Fruit fly (Drosophila melanogaster) whole organism, embryonic: Measurements from ENCODE around the gene CG43448.

ENCODE experiments used
- CG10431 ChIP-seq: fragments of 200-800 bp; sonication (Bioruptor generic); optimal IDR thresholded peaks from 3 replicates; lab custom pipeline; 2018; ENCODE audit warnings: missing biosample characterization, mild to moderate bottlenecking, missing genetic modification characterization
- CG10543 ChIP-seq: fragments of 200-800 bp; sonication (Bioruptor generic); optimal IDR thresholded peaks from 3 replicates; lab custom pipeline; 2017; ENCODE audit warnings: missing biosample characterization, mild to moderate bottlenecking, missing genetic modification characterization, moderate library complexity
- CG11247 ChIP-seq: fragments of 200-800 bp; sonication (Bioruptor generic); IDR thresholded peaks from 2 replicates; pipeline ENCODE4 v1.3.6; 2022; ENCODE audit warnings: missing biosample characterization, missing genetic modification characterization
- CG12299 ChIP-seq: fragments of 200-800 bp; sonication (Bioruptor generic); optimal IDR thresholded peaks from 2 replicates; lab custom pipeline; 2018; ENCODE audit warnings: missing biosample characterization, mild to moderate bottlenecking, missing genetic modification characterization
- CG12659 ChIP-seq: fragments of 200-800 bp; sonication (Bioruptor generic); optimal IDR thresholded peaks from 3 replicates; lab custom pipeline; 2017; ENCODE audit warnings: mild to moderate bottlenecking, missing biosample characterization, missing genetic modification reagents, missing genetic modification characterization
- CG12769 ChIP-seq: fragments of 200-800 bp; sonication (Bioruptor generic); optimal IDR thresholded peaks from 2 replicates; lab custom pipeline; 2019; ENCODE audit warnings: missing biosample characterization, mild to moderate bottlenecking, missing genetic modification characterization, moderate library complexity
- CG12942 ChIP-seq: fragments of 200-800 bp; sonication (Bioruptor generic); optimal IDR thresholded peaks from 3 replicates; lab custom pipeline; 2016; ENCODE audit warnings: missing biosample characterization, missing genetic modification characterization
- CG15073 ChIP-seq: fragments of 200-800 bp; sonication (Bioruptor generic); optimal IDR thresholded peaks from 2 replicates; lab custom pipeline; 2016; ENCODE audit warnings: missing biosample characterization, missing genetic modification characterization
- CG15269 ChIP-seq: fragments of 200-800 bp; sonication (Bioruptor generic); optimal IDR thresholded peaks from 2 replicates; lab custom pipeline; 2018; ENCODE audit warnings: missing biosample characterization, mild to moderate bottlenecking, missing genetic modification characterization, moderate library complexity
- CG17568 ChIP-seq: fragments of 200-800 bp; sonication (Bioruptor generic); optimal IDR thresholded peaks from 2 replicates; lab custom pipeline; 2018; ENCODE audit warnings: missing biosample characterization, mild to moderate bottlenecking, missing genetic modification characterization, moderate library complexity
- CG18011 ChIP-seq: fragments of 200-800 bp; sonication (Bioruptor generic); optimal IDR thresholded peaks from 2 replicates; lab custom pipeline; 2017; ENCODE audit warnings: missing biosample characterization, missing genetic modification characterization, mild to moderate bottlenecking, moderate library complexity, missing genotype
- CG30431 ChIP-seq: fragments of 200-800 bp; sonication (Bioruptor generic); optimal IDR thresholded peaks from 2 replicates; lab custom pipeline; 2017; ENCODE audit warnings: missing biosample characterization, missing genetic modification characterization
- CG31365 ChIP-seq: fragments of 200-800 bp; sonication (Bioruptor generic); optimal IDR thresholded peaks from 2 replicates; lab custom pipeline; 2018; ENCODE audit warnings: missing biosample characterization, mild to moderate bottlenecking, missing genetic modification characterization
- CG4282 ChIP-seq: fragments of 200-800 bp; sonication (Bioruptor generic); optimal IDR thresholded peaks from 2 replicates; lab custom pipeline; 2016; ENCODE audit warnings: missing biosample characterization, missing genetic modification characterization
- CG4820 ChIP-seq: fragments of 200-800 bp; sonication (Bioruptor generic); optimal IDR thresholded peaks from 3 replicates; lab custom pipeline; 2016; ENCODE audit warnings: missing biosample characterization, missing genetic modification characterization
- CG6175 ChIP-seq: fragments of 200-800 bp; sonication (Bioruptor generic); IDR thresholded peaks from 3 replicates; pipeline ENCODE4 v1.3.6; 2022; ENCODE audit warnings: missing biosample characterization, missing genetic modification characterization
- CG6272 ChIP-seq: fragments of 200-800 bp; sonication (Bioruptor generic); IDR thresholded peaks from 2 replicates; pipeline ENCODE4 v1.3.6; 2022; ENCODE audit warnings: missing biosample characterization, missing genetic modification characterization
- CG6689 ChIP-seq: fragments of 200-800 bp; sonication (Bioruptor generic); IDR thresholded peaks from 2 replicates; pipeline ENCODE4 v1.3.6; 2022; ENCODE audit warnings: missing biosample characterization, missing genetic modification characterization
- CG6813 ChIP-seq: fragments of 200-800 bp; sonication (Bioruptor generic); optimal IDR thresholded peaks from 2 replicates; lab custom pipeline; 2017; ENCODE audit warnings: missing biosample characterization, missing genetic modification characterization, mild to moderate bottlenecking, moderate library complexity, missing genetic modification reagents
- CG7271 ChIP-seq: fragments of 200-800 bp; sonication (Bioruptor generic); optimal IDR thresholded peaks from 2 replicates; lab custom pipeline; 2018; ENCODE audit warnings: missing biosample characterization, mild to moderate bottlenecking, missing genetic modification characterization, moderate library complexity
- CG8765 ChIP-seq: fragments of 200-800 bp; sonication (Bioruptor generic); IDR thresholded peaks from 2 replicates; pipeline ENCODE4 v1.3.6; 2022; ENCODE audit warnings: missing biosample characterization, missing genetic modification characterization
- CG8944 ChIP-seq: fragments of 200-800 bp; sonication (Bioruptor generic); optimal IDR thresholded peaks from 3 replicates; lab custom pipeline; 2016; ENCODE audit warnings: missing biosample characterization, missing genetic modification characterization
- D ChIP-seq, 2 experiments: fragments of 200-800 bp in 1 of 2; fragments of >200 bp in 1 of 2; sonication (Bioruptor generic) in 1 of 2; optimal IDR thresholded peaks; 2 replicates in 1 of 2; 3 replicates in 1 of 2; lab custom pipeline; 2017; ENCODE audit warnings: mild to moderate bottlenecking in 1 of 2, missing biosample characterization in 1 of 2, missing genetic modification characterization in 1 of 2, missing genetic modification reagents in 1 of 2
- Dek ChIP-seq: fragments of 200-800 bp; sonication (Bioruptor generic); optimal IDR thresholded peaks from 3 replicates; lab custom pipeline; 2019; ENCODE audit warnings: missing biosample characterization, mild to moderate bottlenecking, missing genetic modification characterization, moderate library complexity
- Gsc ChIP-seq: fragments of 200-800 bp; sonication (Bioruptor generic); IDR thresholded peaks from 2 replicates; pipeline ENCODE4 v1.3.6; 2022; ENCODE audit warnings: missing biosample characterization, missing genetic modification characterization
- HmgD ChIP-seq: fragments of 200-800 bp; sonication (Bioruptor generic); optimal IDR thresholded peaks from 3 replicates; lab custom pipeline; 2016; ENCODE audit warnings: missing biosample characterization, missing genetic modification characterization
- Hr3 ChIP-seq: fragments of 200-800 bp; sonication (Bioruptor generic); optimal IDR thresholded peaks from 3 replicates; lab custom pipeline; 2016; ENCODE audit warnings: missing biosample characterization, missing genetic modification characterization
- Hr78 ChIP-seq, 2 experiments: fragments of 200-800 bp in 1 of 2; fragments of >200 bp in 1 of 2; sonication (Bioruptor generic) in 1 of 2; optimal IDR thresholded peaks; 2 replicates each; lab custom pipeline; 2017 to 2019; ENCODE audit warnings: missing biosample characterization in 2 of 2, missing genetic modification characterization in 2 of 2, mild to moderate bottlenecking in 1 of 2, moderate library complexity in 1 of 2
- Lim3 ChIP-seq: fragments of 200-800 bp; sonication (Bioruptor generic); IDR thresholded peaks from 2 replicates; pipeline ENCODE4 v1.3.6; 2022; ENCODE audit warnings: missing biosample characterization, missing genetic modification characterization
- Med ChIP-seq: fragments of 200-800 bp; sonication (Bioruptor generic); peaks from one replicate; lab custom pipeline; 2016; ENCODE audit warnings: missing biosample characterization, missing genetic modification characterization, mild to moderate bottlenecking, inconsistent platforms, moderate library complexity
- Scr ChIP-seq: fragments of 200-800 bp; sonication (Bioruptor generic); IDR thresholded peaks from 2 replicates; pipeline ENCODE4 v1.3.6; 2022; ENCODE audit warnings: missing biosample characterization, missing genetic modification characterization; ENCODE audit not compliant: partially characterized antibody
- Six4 ChIP-seq: fragments of 200-800 bp; sonication (Bioruptor generic); optimal IDR thresholded peaks from 2 replicates; lab custom pipeline; 2016; ENCODE audit warnings: missing biosample characterization, missing genetic modification characterization
- Ssrp ChIP-seq: fragments of 200-800 bp; sonication (Bioruptor generic); optimal IDR thresholded peaks from 2 replicates; lab custom pipeline; 2018; ENCODE audit warnings: missing biosample characterization, mild to moderate bottlenecking, missing genetic modification characterization, moderate library complexity
- Tbp ChIP-seq: fragments of >200 bp; optimal IDR thresholded peaks from 2 replicates; lab custom pipeline; 2018; ENCODE audit warnings: missing biosample characterization, missing genetic modification characterization
- Vsx1 ChIP-seq: fragments of 200-800 bp; sonication (Bioruptor generic); optimal IDR thresholded peaks from 2 replicates; lab custom pipeline; 2017; ENCODE audit warnings: missing biosample characterization, mild to moderate bottlenecking, missing genetic modification characterization, missing genetic modification reagents
- ab ChIP-seq: fragments of 200-800 bp; sonication (Bioruptor generic); optimal IDR thresholded peaks from 2 replicates; lab custom pipeline; 2016; ENCODE audit warnings: missing biosample characterization, missing genetic modification characterization
- bcd ChIP-seq: fragments of 200-800 bp; sonication (Bioruptor generic); optimal IDR thresholded peaks from 2 replicates; lab custom pipeline; 2017; ENCODE audit warnings: missing biosample characterization, mild to moderate bottlenecking, missing genetic modification characterization
- bowl ChIP-seq: fragments of 200-800 bp; sonication (Bioruptor generic); IDR thresholded peaks from 2 replicates; pipeline ENCODE4 v1.3.6; 2022; ENCODE audit warnings: missing biosample characterization, missing genetic modification characterization
- br ChIP-seq: fragments of >200 bp; optimal IDR thresholded peaks from 2 replicates; lab custom pipeline; 2017
- btn ChIP-seq: fragments of 200-800 bp; sonication (Bioruptor generic); optimal IDR thresholded peaks from 2 replicates; lab custom pipeline; 2016; ENCODE audit warnings: missing biosample characterization, missing genetic modification characterization
- disco-r ChIP-seq: fragments of 200-800 bp; sonication (Bioruptor generic); optimal IDR thresholded peaks from 2 replicates; lab custom pipeline; 2016; ENCODE audit warnings: missing biosample characterization, missing genetic modification characterization
- fd102C ChIP-seq: fragments of 200-800 bp; sonication (Bioruptor generic); optimal IDR thresholded peaks from 2 replicates; lab custom pipeline; 2018; ENCODE audit warnings: missing biosample characterization, mild to moderate bottlenecking, missing genetic modification characterization, moderate library complexity
- maf-S ChIP-seq: fragments of 200-800 bp; sonication (Bioruptor generic); optimal IDR thresholded peaks from 2 replicates; lab custom pipeline; 2016; ENCODE audit warnings: missing biosample characterization, missing genetic modification characterization
- mld ChIP-seq: fragments of 200-800 bp; sonication (Bioruptor generic); IDR thresholded peaks from 3 replicates; pipeline ENCODE4 v1.3.6; 2022; ENCODE audit warnings: missing biosample characterization, missing genetic modification characterization; ENCODE audit not compliant: partially characterized antibody
- org-1 ChIP-seq: fragments of 200-800 bp; sonication (Bioruptor generic); optimal IDR thresholded peaks from 2 replicates; lab custom pipeline; 2017; ENCODE audit warnings: missing biosample characterization, missing genetic modification characterization
- pan ChIP-seq, 4 experiments: fragments of >200 bp in 3 of 4; fragments of 200-800 bp in 1 of 4; sonication (Bioruptor generic) in 1 of 4; optimal IDR thresholded peaks in 3 of 4; IDR thresholded peaks in 1 of 4; 2 replicates each; pipeline versions ENCODE4 v1.3.6 to Lab custom; 2017 to 2022; ENCODE audit warnings: missing biosample characterization in 2 of 4, missing genetic modification characterization in 2 of 4, mixed read lengths in 1 of 4
- sens ChIP-seq: fragments of 200-800 bp; sonication (Bioruptor generic); peaks from one replicate; lab custom pipeline; 2016; ENCODE audit warnings: missing biosample characterization, missing genetic modification characterization
- shn ChIP-seq: fragments of 200-800 bp; sonication (Bioruptor generic); optimal IDR thresholded peaks from 3 replicates; lab custom pipeline; 2016; ENCODE audit warnings: missing biosample characterization, missing genetic modification characterization
- sug ChIP-seq: fragments of 200-800 bp; optimal IDR thresholded peaks from 2 replicates; lab custom pipeline; 2019; ENCODE audit warnings: missing biosample characterization, mild to moderate bottlenecking, missing genetic modification characterization, moderate library complexity
- tll ChIP-seq, 2 experiments: fragments of 200-800 bp in 1 of 2; fragments of >200 bp in 1 of 2; sonication (Bioruptor generic) in 1 of 2; optimal IDR thresholded peaks; 2 replicates each; lab custom pipeline; 2017 to 2019; ENCODE audit warnings: missing biosample characterization in 2 of 2, missing genetic modification characterization in 2 of 2, mild to moderate bottlenecking in 1 of 2, moderate library complexity in 1 of 2

Gene CG43448

DNA sequence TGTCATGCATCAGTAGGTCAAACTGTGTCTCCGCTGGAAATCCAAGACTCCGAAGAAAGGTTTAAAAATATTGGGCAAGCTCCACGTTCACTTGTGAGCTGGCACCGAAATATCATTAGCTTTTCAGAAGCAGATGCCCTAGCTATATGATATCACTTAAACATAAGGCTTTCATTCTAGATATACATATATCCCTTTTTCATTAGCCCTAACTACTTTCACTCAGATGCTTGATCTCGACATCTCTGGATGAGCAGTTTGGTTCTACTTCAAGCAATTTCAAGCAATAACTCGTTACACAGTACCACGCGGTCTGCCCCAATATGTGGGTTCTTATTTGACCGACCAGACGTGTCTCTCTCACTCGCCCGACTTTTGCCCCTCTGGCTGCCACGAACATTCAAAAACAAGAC is 46.1 kb downstream of the CG43448 start (continued):
- peak; percentile 94 for TF ChIP-seq sens (GFP tag; lab: Kevin White, UChicago)
- TF ChIP-seq CG6689 (GFP tag; lab: Robert Waterston, UW) = no peak
- no peak for TF ChIP-seq CG12299 (tag; lab: Kevin White, UChicago)
- no peak for TF ChIP-seq btn (GFP tag; lab: Kevin White, UChicago)
- no peak for TF ChIP-seq Lim3 (GFP tag; lab: Robert Waterston, UW)
- no peak for TF ChIP-seq Scr
- TF ChIP-seq pan (optimal IDR thresholded peaks at IDR 0.05; lab: Kevin White, UChicago) = no peak
- TF ChIP-seq pan (GFP tag; optimal IDR thresholded peaks at IDR 0.05 in 1 of 2, IDR thresholded peaks at IDR 0.05 in 1 of 2) = no peak
- no peak for TF ChIP-seq CG8944 (GFP tag; lab: Kevin White, UChicago)
- no peak for TF ChIP-seq Gsc (GFP tag; lab: Robert Waterston, UW)
- peak in 1 of 2 experiments; percentile 33 for TF ChIP-seq Hr78 (GFP tag; optimal IDR thresholded peaks at IDR 0.05; lab: Kevin White, UChicago)
- TF ChIP-seq CG12942 (GFP tag; lab: Kevin White, UChicago) = no peak
- no peak for TF ChIP-seq tll (GFP tag; optimal IDR thresholded peaks at IDR 0.05; lab: Kevin White, UChicago)
- no peak for TF ChIP-seq CG8765 (GFP tag; lab: Robert Waterston, UW)
- peak; percentile 56 for TF ChIP-seq bcd (GFP tag; lab: Kevin White, UChicago)
- no peak for TF ChIP-seq CG10431 (GFP tag; lab: Kevin White, UChicago)
- TF ChIP-seq mld (GFP tag; lab: Robert Waterston, UW) = no peak
- TF ChIP-seq org-1 (GFP tag; lab: Kevin White, UChicago) = peak; percentile 55
- TF ChIP-seq disco-r (GFP tag; lab: Kevin White, UChicago) = no peak
- TF ChIP-seq Vsx1 (GFP tag; lab: Kevin White, UChicago) = no peak
- TF ChIP-seq shn (GFP tag; lab: Kevin White, UChicago) = peak; percentile 66
- TF ChIP-seq CG11247 (GFP tag; lab: Robert Waterston, UW) = no peak
- TF ChIP-seq Tbp (GFP tag; lab: Kevin White, UChicago) = no peak
- no peak for TF ChIP-seq maf-S
- TF ChIP-seq HmgD (GFP tag; lab: Kevin White, UChicago) = no peak
- TF ChIP-seq CG6175 (GFP tag; lab: Robert Waterston, UW) = no peak
- no peak for TF ChIP-seq CG4282 (GFP tag; lab: Kevin White, UChicago)
- TF ChIP-seq fd102C = no peak
- TF ChIP-seq Med (GFP tag; lab: Kevin White, UChicago) = peak; percentile 92
- TF ChIP-seq D (optimal IDR thresholded peaks at IDR 0.05; lab: Kevin White, UChicago) = no peak
- TF ChIP-seq D (GFP tag; optimal IDR thresholded peaks at IDR 0.05; lab: Kevin White, UChicago) = no peak
- TF ChIP-seq ab (GFP tag; lab: Kevin White, UChicago) = no peak
- TF ChIP-seq CG12769 = no peak
- no peak for TF ChIP-seq CG6272 (GFP tag; lab: Robert Waterston, UW)
- no peak for TF ChIP-seq CG7271 (tag; lab: Kevin White, UChicago)
- no peak for TF ChIP-seq sug (tag; lab: Kevin White, UChicago)
- TF ChIP-seq CG18011 (GFP tag; lab: Kevin White, UChicago) = no peak
- no peak for TF ChIP-seq CG31365
- no peak for TF ChIP-seq Dek (tag; lab: Kevin White, UChicago)
- no peak for TF ChIP-seq CG6813 (GFP tag; lab: Kevin White, UChicago)
- peak; percentile 56 for TF ChIP-seq CG12659 (GFP tag; lab: Kevin White, UChicago)
- TF ChIP-seq CG17568 = no peak
- peak; percentile 63 for TF ChIP-seq CG15269 (tag; lab: Kevin White, UChicago)
- no peak for TF ChIP-seq CG10543 (GFP tag; lab: Kevin White, UChicago)
- TF ChIP-seq Six4 = no peak
- TF ChIP-seq CG30431 (GFP tag; lab: Kevin White, UChicago) = peak; percentile 23
- no peak for TF ChIP-seq CG15073 (GFP tag; lab: Kevin White, UChicago)
- no peak for TF ChIP-seq bowl
- TF ChIP-seq CG4820 (GFP tag; lab: Kevin White, UChicago) = no peak
- peak; percentile 48 for TF ChIP-seq Ssrp
- no peak for TF ChIP-seq br (lab: Kevin White, UChicago)
- TF ChIP-seq Hr3 (GFP tag; lab: Kevin White, UChicago) = peak; percentile 32
